Worm (Caenorhabditis elegans): ENCODE data around the gene elf-1.

The elf-1 gene

ce11 chrIII:698814-699213 lies 9.8 kb downstream of the elf-1 start (continued):
- TF ChIP-seq dmd-8 (GFP tag; IDR thresholded peaks at IDR 0.05), result peak; percentile 88
- no peak for TF ChIP-seq daf-12 (tag; optimal IDR thresholded peaks at IDR 0.05)
- TF ChIP-seq attf-4 (tag; optimal IDR thresholded peaks at IDR 0.05), result no peak
- peak; percentile 83 for TF ChIP-seq lin-1 (GFP tag; IDR thresholded peaks at IDR 0.05)
- TF ChIP-seq arid-1 (GFP tag; conservative IDR thresholded peaks at IDR 0.05), result peak; percentile 62; the same call in 1 of the 2 replicates
- peak; percentile 73; the same call in 1 of the 2 replicates for TF ChIP-seq Y105C5A.15 (GFP tag; IDR thresholded peaks at IDR 0.05)
- no peak for TF ChIP-seq ceh-28 (tag; optimal IDR thresholded peaks at IDR 0.05)
- no peak for TF ChIP-seq mdt-29 (GFP tag; IDR thresholded peaks at IDR 0.05)
- TF ChIP-seq nhr-102 (tag; optimal IDR thresholded peaks at IDR 0.05), result no peak
- TF ChIP-seq cey-2 (tag; optimal IDR thresholded peaks at IDR 0.05; ENCODE audit: borderline replicate concordance, insufficient read depth), result no peak
- TF ChIP-seq hlh-11 (tag; optimal IDR thresholded peaks at IDR 0.05), result no peak
- TF ChIP-seq dve-1 (tag; optimal IDR thresholded peaks at IDR 0.05; ENCODE audit: insufficient read depth), result no peak
- TF ChIP-seq snpc-1.2 (GFP tag; IDR thresholded peaks at IDR 0.05), result peak; percentile 79; the same call in 1 of the 2 replicates
- peak; percentile 38 for TF ChIP-seq nhr-111 (GFP tag; optimal IDR thresholded peaks at IDR 0.05)
- peak; percentile 74 for TF ChIP-seq vab-7 (GFP tag; IDR thresholded peaks at IDR 0.05)
- peak; percentile 56 for TF ChIP-seq mes-2 (tag; optimal IDR thresholded peaks at IDR 0.05; ENCODE audit: poor library complexity, severe bottlenecking)
- TF ChIP-seq madf-9 (GFP tag; conservative IDR thresholded peaks at IDR 0.05), result peak; percentile 73
- no peak for TF ChIP-seq nhr-25 (tag; optimal IDR thresholded peaks at IDR 0.05; ENCODE audit: borderline replicate concordance, insufficient read depth)
- TF ChIP-seq nhr-77 (tag; optimal IDR thresholded peaks at IDR 0.05), result no peak
- TF ChIP-seq F37D6.2 (tag; optimal IDR thresholded peaks at IDR 0.05), result no peak
- no peak for TF ChIP-seq saeg-2 (GFP tag; IDR thresholded peaks at IDR 0.05)

ce11 chrIII:710042-710441 lies 21.1 kb downstream of the elf-1 start:
- TF ChIP-seq aha-1 (tag), result peak; percentile 18
- no peak for TF ChIP-seq set-16 (GFP tag; IDR thresholded peaks at IDR 0.05)
- TF ChIP-seq nhr-42 (GFP tag; IDR thresholded peaks at IDR 0.05), result no peak

- TF ChIP-seq rbr-2 (tag; optimal IDR thresholded peaks at IDR 0.05) (no peak), aha-1 (tag) (peak; percentile 30)
These were observed 35.9 kb downstream of the elf-1 start, which contains the start of gene flp-24 for ce11 chrIII:724819-725218. flp-24 (plus strand) TSS chrIII:725119.

ce11 chrIII:728074-728473 lies 39.1 kb downstream of the elf-1 start:
- TF ChIP-seq set-16 (GFP tag; IDR thresholded peaks at IDR 0.05) (peak; percentile 81), F37D6.2 (tag; optimal IDR thresholded peaks at IDR 0.05) (no peak), unc-62 (GFP tag; optimal IDR thresholded peaks at IDR 0.05 in 1 of 2) (peak in 1 of 2 experiments; percentile 17), unc-62 (tag; optimal IDR thresholded peaks at IDR 0.05) (no peak), ctbp-1 (GFP tag; IDR thresholded peaks at IDR 0.05) (0 out of 2 replicates have a peak, but pooled peaks have one; percentile 9), arid-1 (GFP tag; conservative IDR thresholded peaks at IDR 0.05) (no peak), zip-11 (GFP tag; IDR thresholded peaks at IDR 0.05) (no peak), madf-9 (GFP tag; conservative IDR thresholded peaks at IDR 0.05) (no peak), ZK337.2 (GFP tag; IDR thresholded peaks at IDR 0.05) (no peak), spr-1 (tag; optimal IDR thresholded peaks at IDR 0.05) (no peak), mes-2 (tag; optimal IDR thresholded peaks at IDR 0.05; ENCODE audit: poor library complexity, severe bottlenecking) (no peak)

- TF ChIP-seq ceh-44 (GFP tag; IDR thresholded peaks at IDR 0.05) (no peak), unc-62 (GFP tag; optimal IDR thresholded peaks at IDR 0.05 in 1 of 2) (peak in 1 of 2 experiments; percentile 96), unc-62 (tag; optimal IDR thresholded peaks at IDR 0.05) (no peak)
These were observed 39.7 kb downstream of the elf-1 start for ce11 chrIII:728694-729093.
